Worm (Caenorhabditis elegans): ENCODE data around the gene Y45G12C.1.

ce11 chrV:2570643-2571042, 5.2 kb downstream of the Y45G12C.1 start, which contains the start of gene srj-19:
- TF ChIP-seq mxl-1 (tag; optimal IDR thresholded peaks at IDR 0.05) (no peak), ama-1 (optimal IDR thresholded peaks at IDR 0.05) (no peak), ama-1 (GFP tag; optimal IDR thresholded peaks at IDR 0.05) (no peak), ets-4 (GFP tag; optimal IDR thresholded peaks at IDR 0.05) (no peak), akir-1 (GFP tag; optimal IDR thresholded peaks at IDR 0.05) (no peak), F33H1.4 (GFP tag; IDR thresholded peaks at IDR 0.05) (no peak), snpc-1.1 (tag; optimal IDR thresholded peaks at IDR 0.05; ENCODE audit: insufficient read depth) (no peak)
